Worm (Caenorhabditis elegans) whole organism, mixed stage, embryonic: ENCODE data around the gene rbbp-5.

Experiments used
- elt-3 ChIP-seq: fragments of 150-350 bp; optimal IDR thresholded peaks from 2 replicates; lab custom pipeline; 2014; ENCODE audit warnings: missing biosample characterization, missing genetic modification characterization
- hlh-1 ChIP-seq: fragments of 150-350 bp; optimal IDR thresholded peaks from 2 replicates; lab custom pipeline; 2014; ENCODE audit warnings: missing biosample characterization, missing genetic modification reagents, missing genetic modification characterization
- lin-32 ChIP-seq: fragments of 200-800 bp; sonication (Bioruptor generic); optimal IDR thresholded peaks from 2 replicates; lab custom pipeline; 2018; ENCODE audit warnings: mild to moderate bottlenecking, missing genetic modification characterization, missing compliant biosample characterization
- nhr-28 ChIP-seq: fragments of 150-350 bp; optimal IDR thresholded peaks from 2 replicates; lab custom pipeline; 2014; ENCODE audit warnings: missing biosample characterization, missing genetic modification characterization
- nhr-76 ChIP-seq: sonication (generic microtip); optimal IDR thresholded peaks from 2 replicates; lab custom pipeline; 2017; ENCODE audit warnings: missing biosample characterization, missing genetic modification characterization
- ztf-11 ChIP-seq: fragments of 150-350 bp; optimal IDR thresholded peaks from 2 replicates; lab custom pipeline; 2014; ENCODE audit warnings: missing biosample characterization, missing genetic modification characterization

- TF ChIP-seq ztf-11 (tag; lab: Kevin White, UChicago) (no peak), hlh-1 (tag; lab: Kevin White, UChicago) (no peak), lin-32 (GFP tag; lab: Kevin White, UChicago) (no peak), nhr-76 (tag; lab: Kevin White, UChicago) (no peak), elt-3 (tag; lab: Kevin White, UChicago) (no peak), nhr-28 (tag; lab: Kevin White, UChicago) (no peak)
Measured at ce11 chrII:6107773-6108172, 10.1 kb downstream of the rbbp-5 start.
